Worm (Caenorhabditis elegans): Measurements from ENCODE around the gene C09H10.5.

The C09H10.5 gene

DNA sequence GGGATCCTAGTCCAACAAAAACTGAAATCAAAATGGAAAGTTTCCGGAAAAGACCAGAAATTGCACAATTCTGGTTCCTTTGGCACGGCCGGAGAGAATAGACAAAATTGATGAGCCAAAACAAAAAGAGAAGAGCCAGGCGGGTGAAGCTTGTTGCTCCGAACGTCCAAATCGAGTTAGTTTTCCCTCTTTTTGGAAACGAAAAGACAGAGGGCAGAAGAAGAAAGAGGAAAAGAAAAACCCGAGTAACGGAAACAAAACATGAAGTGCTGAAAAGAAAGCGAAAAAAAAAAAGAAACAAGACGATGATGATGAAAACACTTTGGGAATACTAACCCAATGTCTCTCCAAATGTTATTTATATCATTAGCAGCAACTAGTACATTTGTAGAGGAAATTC, 12.0 kb downstream of the C09H10.5 start:
- TF ChIP-seq ceh-100 (GFP tag; IDR thresholded peaks at IDR 0.05) = no peak
- TF ChIP-seq ceh-27 (GFP tag; optimal IDR thresholded peaks at IDR 0.05) = no peak
- TF ChIP-seq T07F8.4 (tag; optimal IDR thresholded peaks at IDR 0.05) = no peak
- no peak for TF ChIP-seq let-526 (GFP tag; IDR thresholded peaks at IDR 0.05)
- no peak for TF ChIP-seq K12H6.12 (tag; optimal IDR thresholded peaks at IDR 0.05)
- TF ChIP-seq ama-1 (optimal IDR thresholded peaks at IDR 0.05) = no peak
- no peak for TF ChIP-seq ama-1 (GFP tag; optimal IDR thresholded peaks at IDR 0.05)
- TF ChIP-seq egl-44 (GFP tag; IDR thresholded peaks at IDR 0.05) = no peak
- no peak for TF ChIP-seq lin-35 (GFP tag; optimal IDR thresholded peaks at IDR 0.05)
- TF ChIP-seq cebp-1 (GFP tag; IDR thresholded peaks at IDR 0.05) = no peak
- no peak for TF ChIP-seq cebp-1 (tag; optimal IDR thresholded peaks at IDR 0.05)
- TF ChIP-seq ZK185.1 (tag; optimal IDR thresholded peaks at IDR 0.05; ENCODE audit: poor library complexity, severe bottlenecking) = no peak
- no peak for TF ChIP-seq xnd-1 (tag; optimal IDR thresholded peaks at IDR 0.05)
- no peak for TF ChIP-seq F57C9.4 (tag; optimal IDR thresholded peaks at IDR 0.05)
- no peak for TF ChIP-seq dpff-1 (tag; optimal IDR thresholded peaks at IDR 0.05)
- TF ChIP-seq hlh-26 (GFP tag; conservative IDR thresholded peaks at IDR 0.05) = no peak
- TF ChIP-seq tlf-1 (GFP tag; optimal IDR thresholded peaks at IDR 0.05) = no peak
- no peak for TF ChIP-seq sdz-38 (tag; optimal IDR thresholded peaks at IDR 0.05)
- TF ChIP-seq hmg-20 (GFP tag; IDR thresholded peaks at IDR 0.05) = no peak

DNA sequence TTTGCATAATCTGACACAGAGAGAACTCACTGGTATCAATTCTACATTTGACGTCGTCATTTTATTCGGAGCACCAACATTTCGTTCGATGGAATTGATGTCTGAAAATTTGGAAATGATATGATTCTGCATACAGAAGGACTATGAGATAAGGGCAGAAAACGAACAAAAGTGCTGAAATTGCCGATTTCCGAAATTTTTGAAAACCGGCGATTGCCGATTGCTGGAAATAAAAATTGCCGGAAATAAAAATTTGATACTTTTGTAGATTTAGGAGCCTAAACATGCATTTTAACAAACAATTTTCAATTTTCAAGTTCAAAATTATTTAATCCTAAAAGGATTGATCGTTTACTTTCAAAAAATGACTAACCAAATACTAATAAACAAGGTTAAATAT, 14.2 kb downstream of the C09H10.5 start, which contains the start of gene unc-53:
Gene unc-53, minus strand, starts transcription at position 101 of the 400 bp plus-strand sequence.
- no peak for TF ChIP-seq egrh-3 (GFP tag; IDR thresholded peaks at IDR 0.05)
- no peak for TF ChIP-seq aptf-2 (GFP tag; conservative IDR thresholded peaks at IDR 0.05)
- TF ChIP-seq ztf-26 (tag; optimal IDR thresholded peaks at IDR 0.05) = no peak
- no peak for TF ChIP-seq F39B2.1 (GFP tag; IDR thresholded peaks at IDR 0.05)
- no peak for TF ChIP-seq lsl-1 (GFP tag; optimal IDR thresholded peaks at IDR 0.05)
- no peak for TF ChIP-seq egl-18 (GFP tag; IDR thresholded peaks at IDR 0.05)
- TF ChIP-seq mxl-1 (tag; optimal IDR thresholded peaks at IDR 0.05) = no peak
- no peak for TF ChIP-seq ccch-3 (GFP tag; optimal IDR thresholded peaks at IDR 0.05)
- TF ChIP-seq lin-26 (GFP tag; IDR thresholded peaks at IDR 0.05) = no peak
- no peak for TF ChIP-seq nhr-27 (tag; optimal IDR thresholded peaks at IDR 0.05)
- no peak for TF ChIP-seq zfh-2 (GFP tag; conservative IDR thresholded peaks at IDR 0.05)
- TF ChIP-seq pha-4 (tag; optimal IDR thresholded peaks at IDR 0.05) = no peak
- no peak for TF ChIP-seq rcor-1 (GFP tag; IDR thresholded peaks at IDR 0.05)

- TF ChIP-seq mxl-1 (tag; optimal IDR thresholded peaks at IDR 0.05) (no peak), unc-130 (GFP tag; optimal IDR thresholded peaks at IDR 0.05) (no peak), attf-3 (GFP tag; conservative IDR thresholded peaks at IDR 0.05) (no peak), attf-6 (GFP tag; IDR thresholded peaks at IDR 0.05) (no peak), tlf-1 (GFP tag; optimal IDR thresholded peaks at IDR 0.05) (no peak), zim-3 (tag; optimal IDR thresholded peaks at IDR 0.05) (no peak), C17E4.6 (GFP tag; IDR thresholded peaks at IDR 0.05) (no peak), rcor-1 (GFP tag; IDR thresholded peaks at IDR 0.05) (no peak), nfya-1 (tag; optimal IDR thresholded peaks at IDR 0.05; ENCODE audit: borderline replicate concordance, insufficient read depth) (no peak), B0035.1 (tag; optimal IDR thresholded peaks at IDR 0.05) (no peak), F22D6.2 (tag; optimal IDR thresholded peaks at IDR 0.05) (no peak), madf-10 (tag; optimal IDR thresholded peaks at IDR 0.05) (no peak), fkh-3 (tag; optimal IDR thresholded peaks at IDR 0.05) (no peak), F55B11.4 (tag; optimal IDR thresholded peaks at IDR 0.05; ENCODE audit: borderline replicate concordance, insufficient read depth) (no peak), pha-4 (tag; optimal IDR thresholded peaks at IDR 0.05) (no peak), ztf-25 (GFP tag; IDR thresholded peaks at IDR 0.05) (no peak)
Measured at ce11 chrII:11088137-11088536, 15.4 kb downstream of the C09H10.5 start.
